Worm (Caenorhabditis elegans) whole organism, L2 larva: ENCODE measurements around the gene C27F2.4.

Experiments
- aly-2 ChIP-seq: fragments of 150-350 bp; optimal IDR thresholded peaks from 2 replicates; lab custom pipeline; 2014; ENCODE audit warnings: missing biosample characterization, missing genetic modification characterization
- blmp-1 ChIP-seq: sonication (generic microtip); optimal IDR thresholded peaks from 2 replicates; lab custom pipeline; 2017; ENCODE audit warnings: missing genetic modification characterization, mild to moderate bottlenecking, missing compliant biosample characterization, antibody characterized with exemption, moderate library complexity; ENCODE audit not compliant: insufficient read depth
- egl-27 ChIP-seq: sonication (generic microtip); optimal IDR thresholded peaks from 3 replicates; lab custom pipeline; 2017; ENCODE audit warnings: missing biosample characterization, missing genetic modification reagents, missing genetic modification characterization
- lin-39 ChIP-seq: fragments of 150-350 bp; optimal IDR thresholded peaks from 2 replicates; lab custom pipeline; 2014; ENCODE audit warnings: missing biosample characterization, missing genetic modification reagents, missing genetic modification characterization
- unc-39 ChIP-seq: fragments of 150-350 bp; optimal IDR thresholded peaks from 2 replicates; lab custom pipeline; 2014; ENCODE audit warnings: missing biosample characterization, missing genetic modification characterization
- ztf-11 ChIP-seq: sonication (generic microtip); optimal IDR thresholded peaks from 2 replicates; lab custom pipeline; 2017; ENCODE audit warnings: missing biosample characterization, missing genetic modification characterization

- TF ChIP-seq lin-39 (tag; lab: Kevin White, UChicago) (no peak), ztf-11 (tag; lab: Kevin White, UChicago) (no peak), aly-2 (tag; lab: Kevin White, UChicago) (no peak), blmp-1 (tag; lab: Kevin White, UChicago) (no peak), egl-27 (no peak), unc-39 (tag; lab: Kevin White, UChicago) (no peak)
Measured at ce11 chrIII:5002231-5002630, 42.1 kb upstream of the C27F2.4 start, which contains the start of gene R144.10.
